Worm (Caenorhabditis elegans): ENCODE data around the gene Y58A7A.2.
A peak's percentile ranks its signal among the peaks of the same experiment; 100 is the strongest.

Gene Y58A7A.2

DNA sequence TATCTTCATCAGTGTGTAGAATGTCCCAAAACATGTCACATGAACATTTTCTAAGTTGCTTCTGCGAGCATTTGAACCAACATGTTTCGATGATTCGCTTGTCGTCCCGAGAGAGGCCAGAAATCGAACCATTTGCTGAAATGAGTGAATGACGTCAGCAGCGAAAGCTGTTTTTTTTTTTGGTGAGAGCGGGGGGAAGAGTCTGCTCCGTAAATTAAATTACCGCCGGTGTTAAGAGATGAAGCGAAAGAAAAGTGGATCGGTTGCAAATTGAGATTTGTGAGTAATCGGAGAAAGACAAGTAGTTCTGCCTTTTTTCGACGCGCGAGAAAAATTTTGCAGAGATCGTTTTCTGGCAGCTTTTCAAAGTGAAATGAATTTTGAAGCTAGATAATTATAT is 16.3 kb upstream of the Y58A7A.2 start:
- TF ChIP-seq nhr-47 (tag; optimal IDR thresholded peaks at IDR 0.05) = peak; percentile 14
- no peak for TF ChIP-seq mab-9 (GFP tag; IDR thresholded peaks at IDR 0.05)
- no peak for TF ChIP-seq ztf-11 (tag; optimal IDR thresholded peaks at IDR 0.05)
- TF ChIP-seq egl-13 (tag; optimal IDR thresholded peaks at IDR 0.05) = peak; percentile 22
- TF ChIP-seq zag-1 (tag; optimal IDR thresholded peaks at IDR 0.05) = no peak
- TF ChIP-seq dpl-1 (GFP tag; optimal IDR thresholded peaks at IDR 0.05) = no peak
- TF ChIP-seq nhr-71 (tag; optimal IDR thresholded peaks at IDR 0.05) = peak; percentile 35
- no peak for TF ChIP-seq irx-1 (tag; optimal IDR thresholded peaks at IDR 0.05)
- no peak for TF ChIP-seq blmp-1 (tag; optimal IDR thresholded peaks at IDR 0.05)
- TF ChIP-seq lin-13 (GFP tag; optimal IDR thresholded peaks at IDR 0.05) = no peak
- TF ChIP-seq fkh-4 (tag; optimal IDR thresholded peaks at IDR 0.05; ENCODE audit: borderline replicate concordance) = no peak
- TF ChIP-seq snu-23 (GFP tag; optimal IDR thresholded peaks at IDR 0.05) = no peak
- no peak for TF ChIP-seq nhr-76 (tag; optimal IDR thresholded peaks at IDR 0.05)
- no peak for TF ChIP-seq lsy-2 (tag; optimal IDR thresholded peaks at IDR 0.05)
- no peak for TF ChIP-seq skn-1 (tag; optimal IDR thresholded peaks at IDR 0.05)
- TF ChIP-seq tbx-2 (tag; optimal IDR thresholded peaks at IDR 0.05) = peak; percentile 63
- no peak for TF ChIP-seq alr-1 (tag; optimal IDR thresholded peaks at IDR 0.05; ENCODE audit: borderline replicate concordance)
- TF ChIP-seq lin-14 (GFP tag; optimal IDR thresholded peaks at IDR 0.05) = peak; percentile 74
- TF ChIP-seq fkh-10 (GFP tag; optimal IDR thresholded peaks at IDR 0.05) = peak; percentile 9
- no peak for TF ChIP-seq nhr-77 (tag; optimal IDR thresholded peaks at IDR 0.05)
- no peak for TF ChIP-seq ceh-63 (GFP tag; optimal IDR thresholded peaks at IDR 0.05)
- no peak for TF ChIP-seq efl-1 (optimal IDR thresholded peaks at IDR 0.05)
- TF ChIP-seq efl-1 (GFP tag; optimal IDR thresholded peaks at IDR 0.05 in 1 of 2) = peak in 1 of 2 experiments; percentile 38

DNA sequence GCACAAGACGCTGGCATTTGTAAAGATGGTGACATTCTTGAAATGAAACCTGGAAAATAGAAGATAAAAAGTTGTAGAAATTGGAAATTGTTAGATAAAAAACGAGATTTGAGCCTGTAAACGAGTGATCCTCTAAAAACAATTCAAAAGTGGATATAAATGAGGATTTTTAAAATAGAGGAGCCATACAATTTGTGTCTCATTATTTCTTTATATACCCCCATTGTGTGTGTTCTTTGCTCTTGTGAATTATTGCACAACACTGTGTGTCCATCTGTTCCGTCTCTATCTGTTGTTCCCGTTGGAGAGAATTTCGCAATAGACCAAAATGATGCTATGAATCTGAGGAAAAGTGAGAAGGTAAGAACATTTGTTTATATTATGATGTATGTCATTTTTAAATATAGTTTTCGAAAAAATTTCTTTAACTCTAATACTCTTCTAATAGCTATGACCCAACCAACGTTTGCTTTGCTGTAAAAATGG is 15.0 kb upstream of the Y58A7A.2 start, which contains the start of gene Y58A7A.5:
TSS of gene Y58A7A.5 (minus strand) at position 51 of the 486 bp plus-strand sequence.
- TF ChIP-seq rnt-1 (tag; optimal IDR thresholded peaks at IDR 0.05) = no peak
- TF ChIP-seq ceh-88 (GFP tag; IDR thresholded peaks at IDR 0.05) = no peak
- TF ChIP-seq lin-39 (tag; optimal IDR thresholded peaks at IDR 0.05) = no peak
- no peak for TF ChIP-seq sptf-1 (tag; optimal IDR thresholded peaks at IDR 0.05)
- no peak for TF ChIP-seq nhr-90 (tag; optimal IDR thresholded peaks at IDR 0.05; ENCODE audit: poor library complexity)
- TF ChIP-seq egl-27 (tag; optimal IDR thresholded peaks at IDR 0.05) = no peak
- no peak for TF ChIP-seq nhr-28 (tag; optimal IDR thresholded peaks at IDR 0.05)
- TF ChIP-seq ceh-8 (GFP tag; optimal IDR thresholded peaks at IDR 0.05) = no peak
- TF ChIP-seq ces-1 (GFP tag; optimal IDR thresholded peaks at IDR 0.05) = no peak
- no peak for TF ChIP-seq blmp-1 (tag; optimal IDR thresholded peaks at IDR 0.05)
- TF ChIP-seq snu-23 (GFP tag; optimal IDR thresholded peaks at IDR 0.05) = no peak
- no peak for TF ChIP-seq fos-1 (tag; optimal IDR thresholded peaks at IDR 0.05)
- no peak for TF ChIP-seq hpl-2 (GFP tag; optimal IDR thresholded peaks at IDR 0.05)
- TF ChIP-seq lin-15B (tag; optimal IDR thresholded peaks at IDR 0.05) = no peak
- no peak for TF ChIP-seq C34B4.2 (tag; optimal IDR thresholded peaks at IDR 0.05)
- peak; percentile 66 for TF ChIP-seq lin-14 (GFP tag; optimal IDR thresholded peaks at IDR 0.05)
- no peak for TF ChIP-seq C16A3.4 (tag; optimal IDR thresholded peaks at IDR 0.05)
- TF ChIP-seq hlh-17 (GFP tag; optimal IDR thresholded peaks at IDR 0.05; ENCODE audit: borderline replicate concordance) = no peak
- TF ChIP-seq nhr-84 (tag; optimal IDR thresholded peaks at IDR 0.05) = no peak
- no peak for TF ChIP-seq unc-98 (GFP tag; IDR thresholded peaks at IDR 0.05)
- TF ChIP-seq nhr-237 (tag; optimal IDR thresholded peaks at IDR 0.05) = no peak
- TF ChIP-seq ama-1 (optimal IDR thresholded peaks at IDR 0.05) = no peak
- TF ChIP-seq dpl-1 (GFP tag; optimal IDR thresholded peaks at IDR 0.05) = no peak
- TF ChIP-seq nhr-47 (tag; optimal IDR thresholded peaks at IDR 0.05) = peak; percentile 27
- TF ChIP-seq nhr-76 (tag; optimal IDR thresholded peaks at IDR 0.05) = no peak
- no peak for TF ChIP-seq mab-9 (GFP tag; IDR thresholded peaks at IDR 0.05)
- no peak for TF ChIP-seq nhr-77 (tag; optimal IDR thresholded peaks at IDR 0.05)
- no peak for TF ChIP-seq irx-1 (tag; optimal IDR thresholded peaks at IDR 0.05)
- no peak for TF ChIP-seq fkh-8 (tag; optimal IDR thresholded peaks at IDR 0.05)
- no peak for TF ChIP-seq jun-1 (tag; optimal IDR thresholded peaks at IDR 0.05)
- no peak for TF ChIP-seq efl-3 (GFP tag; optimal IDR thresholded peaks at IDR 0.05)
- TF ChIP-seq snpc-4 (tag; optimal IDR thresholded peaks at IDR 0.05) = no peak
- TF ChIP-seq fkh-10 (GFP tag; optimal IDR thresholded peaks at IDR 0.05) = no peak
- no peak for TF ChIP-seq ceh-63 (GFP tag; optimal IDR thresholded peaks at IDR 0.05)
- TF ChIP-seq sox-4 (tag; optimal IDR thresholded peaks at IDR 0.05) = no peak
- TF ChIP-seq tlp-1 (tag; optimal IDR thresholded peaks at IDR 0.05) = no peak
- TF ChIP-seq nhr-19 (GFP tag; conservative IDR thresholded peaks at IDR 0.05) = peak; percentile 85
- no peak for TF ChIP-seq unc-62 (GFP tag; optimal IDR thresholded peaks at IDR 0.05)
- no peak for TF ChIP-seq ceh-90 (tag; optimal IDR thresholded peaks at IDR 0.05)
- TF ChIP-seq unc-130 (tag; optimal IDR thresholded peaks at IDR 0.05) = no peak
